Fruit fly (Drosophila melanogaster): ENCODE measurements around the gene CG42464.

Gene CG42464

dm6 chr2L:3740443-3740842 lies 41.2 kb downstream of the CG42464 start (continued):
- no peak for TF ChIP-seq CG13624 (GFP tag; optimal IDR thresholded peaks at IDR 0.05)
- no peak for TF ChIP-seq Xrp1 (GFP tag; IDR thresholded peaks at IDR 0.05)
- TF ChIP-seq CG34376 (GFP tag; optimal IDR thresholded peaks at IDR 0.05) = no peak
- no peak for TF ChIP-seq CG30020 (tag; optimal IDR thresholded peaks at IDR 0.05)
- no peak for TF ChIP-seq CHES-1-like (GFP tag; optimal IDR thresholded peaks at IDR 0.05)
- TF ChIP-seq ham (GFP tag; IDR thresholded peaks at IDR 0.05) = no peak
- TF ChIP-seq NFAT (GFP tag; IDR thresholded peaks at IDR 0.05) = no peak
- no peak for TF ChIP-seq Mad (GFP tag; optimal IDR thresholded peaks at IDR 0.05)
- TF ChIP-seq CG32772 (GFP tag; IDR thresholded peaks at IDR 0.05) = no peak
- no peak for TF ChIP-seq ERR (GFP tag; optimal IDR thresholded peaks at IDR 0.05)
- TF ChIP-seq CG11695 (GFP tag; IDR thresholded peaks at IDR 0.05) = no peak
- TF ChIP-seq CG5953 (GFP tag; IDR thresholded peaks at IDR 0.05) = no peak
- peak; percentile 2 for TF ChIP-seq unpg (GFP tag; optimal IDR thresholded peaks at IDR 0.05)
- TF ChIP-seq jing (GFP tag; optimal IDR thresholded peaks at IDR 0.05) = no peak
- no peak for TF ChIP-seq bsh (GFP tag; optimal IDR thresholded peaks at IDR 0.05)
- TF ChIP-seq Rfx (GFP tag; IDR thresholded peaks at IDR 0.05) = peak; percentile 25
- TF ChIP-seq tap (tag; optimal IDR thresholded peaks at IDR 0.05) = no peak
- no peak for TF ChIP-seq Pdp1 (GFP tag; optimal IDR thresholded peaks at IDR 0.05)
- TF ChIP-seq eve (GFP tag; optimal IDR thresholded peaks at IDR 0.05) = no peak
- TF ChIP-seq CG14965 (GFP tag; optimal IDR thresholded peaks at IDR 0.05; ENCODE audit: borderline replicate concordance) = no peak
- TF ChIP-seq HLHmδ (GFP tag; optimal IDR thresholded peaks at IDR 0.05) = no peak
- TF ChIP-seq lmd (GFP tag; IDR thresholded peaks at IDR 0.05) = peak; percentile 11; the same call in 1 of the 2 replicates
- TF ChIP-seq CG7786 (GFP tag; optimal IDR thresholded peaks at IDR 0.05) = no peak
- no peak for TF ChIP-seq gt (GFP tag; IDR thresholded peaks at IDR 0.05)
- peak; percentile 36 for TF ChIP-seq Ptx1 (GFP tag; IDR thresholded peaks at IDR 0.05)
- TF ChIP-seq CG10979 (tag; optimal IDR thresholded peaks at IDR 0.05) = no peak
- peak; percentile 62 for TF ChIP-seq CG2678 (tag; optimal IDR thresholded peaks at IDR 0.05)
- TF ChIP-seq h (optimal IDR thresholded peaks at IDR 0.05) = no peak
- no peak for TF ChIP-seq tin (GFP tag; optimal IDR thresholded peaks at IDR 0.05)

- no peak for TF ChIP-seq CG3407 (GFP tag; optimal IDR thresholded peaks at IDR 0.05)
- TF ChIP-seq gcm2 (GFP tag; optimal IDR thresholded peaks at IDR 0.05) = no peak
- no peak for TF ChIP-seq hb (GFP tag; IDR thresholded peaks at IDR 0.05; ENCODE audit: partially characterized antibody)
- TF ChIP-seq scrt (GFP tag; optimal IDR thresholded peaks at IDR 0.05) = peak; percentile 17
- peak; percentile 85 for TF ChIP-seq Ets97D (GFP tag; optimal IDR thresholded peaks at IDR 0.05)
- TF ChIP-seq Xrp1 (GFP tag; IDR thresholded peaks at IDR 0.05) = no peak
- TF ChIP-seq Rx (GFP tag; IDR thresholded peaks at IDR 0.05) = no peak
- TF ChIP-seq sc (optimal IDR thresholded peaks at IDR 0.05) = no peak
- no peak for TF ChIP-seq sc (GFP tag; optimal IDR thresholded peaks at IDR 0.05)
- TF ChIP-seq Med (GFP tag) = peak; percentile 94
- no peak for TF ChIP-seq CG10959 (GFP tag; IDR thresholded peaks at IDR 0.05)
- TF ChIP-seq pum (GFP tag; optimal IDR thresholded peaks at IDR 0.05) = no peak
- no peak for TF ChIP-seq Vsx1 (GFP tag; optimal IDR thresholded peaks at IDR 0.05)
- TF ChIP-seq odd (GFP tag; optimal IDR thresholded peaks at IDR 0.05) = peak; percentile 7
- no peak for TF ChIP-seq cwo (GFP tag; optimal IDR thresholded peaks at IDR 0.05)
- no peak for TF ChIP-seq tio (GFP tag; optimal IDR thresholded peaks at IDR 0.05)
- TF ChIP-seq CG6689 (GFP tag; IDR thresholded peaks at IDR 0.05) = no peak
- peak; percentile 29 for TF ChIP-seq CG1603 (tag; optimal IDR thresholded peaks at IDR 0.05)
- TF ChIP-seq Ets65A (GFP tag) = peak; percentile 72
- no peak for TF ChIP-seq ac (GFP tag; optimal IDR thresholded peaks at IDR 0.05)
- TF ChIP-seq Scr (GFP tag; IDR thresholded peaks at IDR 0.05; ENCODE audit: partially characterized antibody) = no peak
- peak; percentile 49 for TF ChIP-seq Rfx (GFP tag; IDR thresholded peaks at IDR 0.05)
- no peak for TF ChIP-seq tin (GFP tag; optimal IDR thresholded peaks at IDR 0.05)
- no peak for TF ChIP-seq CG15479 (GFP tag; optimal IDR thresholded peaks at IDR 0.05)
- TF ChIP-seq CG11504 (tag; optimal IDR thresholded peaks at IDR 0.05) = no peak
- peak; percentile 49 for TF ChIP-seq CTCF (GFP tag; optimal IDR thresholded peaks at IDR 0.05)
- no peak for TF ChIP-seq CG6813 (GFP tag; optimal IDR thresholded peaks at IDR 0.05)
- no peak for TF ChIP-seq Hey (tag; optimal IDR thresholded peaks at IDR 0.05)
Observed at dm6 chr2L:3748691-3749090, 49.4 kb downstream of the CG42464 start.

Data from whole organism, embryonic.